Worm (Caenorhabditis elegans) whole organism, early embryonic: ENCODE results near the gene F57A10.2.
"Not testable (repeated sequence)": the region's sequence is repeated elsewhere in the genome, so short reads cannot be mapped to it uniquely, and the experiment has no call there.

ENCODE experiments used
- B0310.2 ChIP-seq: sonication (generic microtip); optimal IDR thresholded peaks from 2 replicates; lab custom pipeline; 2016; ENCODE audit warnings: mild to moderate bottlenecking, missing genetic modification characterization, missing compliant biosample characterization
- F13C5.2 ChIP-seq: sonication (generic microtip); optimal IDR thresholded peaks from 2 replicates; lab custom pipeline; 2017; ENCODE audit warnings: mild to moderate bottlenecking, missing genetic modification characterization, inconsistent platforms, missing compliant biosample characterization
- aly-1 ChIP-seq: sonication (generic microtip); optimal IDR thresholded peaks from 2 replicates; lab custom pipeline; 2016; ENCODE audit warnings: missing genetic modification characterization, missing compliant biosample characterization
- ama-1 ChIP-seq: fragments of 150-350 bp; optimal IDR thresholded peaks from 2 replicates; lab custom pipeline; 2014
- ceh-13 ChIP-seq: fragments of 200-800 bp; sonication (Bioruptor generic); optimal IDR thresholded peaks from 2 replicates; lab custom pipeline; 2018; ENCODE audit warnings: mild to moderate bottlenecking, missing genetic modification characterization, missing compliant biosample characterization
- ceh-36 ChIP-seq: sonication (generic microtip); optimal IDR thresholded peaks from 2 replicates; lab custom pipeline; 2016; ENCODE audit warnings: missing genetic modification characterization, inconsistent platforms, missing compliant biosample characterization
- ets-7 ChIP-seq: sonication (generic microtip); optimal IDR thresholded peaks from 2 replicates; lab custom pipeline; 2016; ENCODE audit warnings: missing genotype, missing genetic modification characterization, missing compliant biosample characterization
- flt-1 ChIP-seq: fragments of 200-800 bp; sonication (Bioruptor generic); IDR thresholded peaks from 2 replicates; pipeline ENCODE4 v1.3.6; 2022; ENCODE audit warnings: missing genetic modification characterization, missing compliant biosample characterization
- hmbx-1 ChIP-seq: sonication (generic microtip); optimal IDR thresholded peaks from 2 replicates; lab custom pipeline; 2016; ENCODE audit warnings: mild to moderate bottlenecking, missing genetic modification characterization, missing compliant biosample characterization
- hmg-4 ChIP-seq: fragments of 200-800 bp; sonication (Bioruptor generic); optimal IDR thresholded peaks from 2 replicates; lab custom pipeline; 2018; ENCODE audit warnings: mild to moderate bottlenecking, missing genetic modification characterization, missing compliant biosample characterization
- hnd-1 ChIP-seq: sonication (generic microtip); optimal IDR thresholded peaks from 2 replicates; lab custom pipeline; 2016; ENCODE audit warnings: missing genetic modification characterization, missing compliant biosample characterization
- tbx-37 ChIP-seq: fragments of 200-800 bp; sonication (Bioruptor generic); conservative IDR thresholded peaks from 2 replicates; pipeline ENCODE4 v1.3.6; 2022; ENCODE audit warnings: missing genetic modification reagents, missing genetic modification characterization, missing compliant biosample characterization
- tra-4 ChIP-seq: sonication (generic microtip); optimal IDR thresholded peaks from 2 replicates; lab custom pipeline; 2017; ENCODE audit warnings: missing genetic modification characterization, missing compliant biosample characterization

ce11 chrV:15767385-15767784, 1.0 kb downstream of the F57A10.2 start:
- not testable (repeated sequence) for TF ChIP-seq hnd-1 (tag; lab: Kevin White, UChicago); ama-1 (lab: Kevin White, UChicago); B0310.2 (tag; lab: Kevin White, UChicago); tra-4 (tag; lab: Kevin White, UChicago); ceh-13; ceh-36 (tag; lab: Kevin White, UChicago); tbx-37; hmbx-1; aly-1 (tag; lab: Kevin White, UChicago); ets-7 (tag; lab: Kevin White, UChicago); hmg-4 (GFP tag; lab: Kevin White, UChicago); F13C5.2 (tag; lab: Kevin White, UChicago)
- peak; percentile 28; the same call in 1 of the 2 replicates for TF ChIP-seq flt-1 (GFP tag; lab: Robert Waterston, UW)
